Fruit fly (Drosophila melanogaster): ENCODE data around the gene Vps53.

The Vps53 gene

dm6 chr2L:4332962-4333757 is 52.7 kb downstream of the Vps53 start (continued):
- TF ChIP-seq Abd-B (GFP tag; optimal IDR thresholded peaks at IDR 0.05): no peak
- TF ChIP-seq Dif (GFP tag; optimal IDR thresholded peaks at IDR 0.05; ENCODE audit: partially characterized antibody): peak; percentile 6
- peak; percentile 72 for TF ChIP-seq psq (GFP tag; optimal IDR thresholded peaks at IDR 0.05)
- TF ChIP-seq br (GFP tag; optimal IDR thresholded peaks at IDR 0.05): peak; percentile 64
- peak; percentile 86 for TF ChIP-seq fru (GFP tag; optimal IDR thresholded peaks at IDR 0.05)
- peak; percentile 91 for TF ChIP-seq Hnf4 (GFP tag; optimal IDR thresholded peaks at IDR 0.05)
